Worm (Caenorhabditis elegans) whole organism, L4 larva: Measurements from ENCODE around the gene F07D3.3.

Experiments
- R02D3.7 ChIP-seq: fragments of 150-350 bp; sonication (generic microtip); optimal IDR thresholded peaks from 3 replicates; lab custom pipeline; 2014; ENCODE audit warnings: missing biosample characterization, missing genetic modification characterization
- Y105C5A.15 ChIP-seq: fragments of 200-800 bp; sonication (Bioruptor generic); IDR thresholded peaks from 2 replicates; pipeline ENCODE4 v1.3.6; 2022; ENCODE audit warnings: missing genetic modification characterization, missing compliant biosample characterization
- Y75B8A.6 ChIP-seq: fragments of 200-800 bp; sonication (Bioruptor generic); IDR thresholded peaks from 2 replicates; pipeline ENCODE4 v1.3.6; 2022; ENCODE audit warnings: missing genetic modification reagents, missing genetic modification characterization, missing compliant biosample characterization
- aha-1 ChIP-seq: fragments of 150-350 bp; peaks from one replicate; lab custom pipeline; 2014; ENCODE audit warnings: missing biosample characterization, missing genetic modification characterization
- ceh-20 ChIP-seq: fragments of 200-800 bp; sonication (Bioruptor generic); IDR thresholded peaks from 2 replicates; pipeline ENCODE4 v1.3.6; 2022; ENCODE audit warnings: missing genetic modification reagents, missing genetic modification characterization, missing compliant biosample characterization
- ceh-28 ChIP-seq: fragments of 150-350 bp; optimal IDR thresholded peaks from 2 replicates; lab custom pipeline; 2014; ENCODE audit warnings: missing biosample characterization, missing genetic modification reagents, missing genetic modification characterization
- ceh-32 ChIP-seq: sonication (generic microtip); optimal IDR thresholded peaks from 2 replicates; lab custom pipeline; 2016; ENCODE audit warnings: mild to moderate bottlenecking, missing genetic modification characterization, missing compliant biosample characterization; ENCODE audit not compliant: poor library complexity
- ceh-44 ChIP-seq: fragments of 200-800 bp; sonication (Bioruptor generic); IDR thresholded peaks from 2 replicates; pipeline ENCODE4 v1.3.6; 2022; ENCODE audit warnings: missing genetic modification reagents, missing genetic modification characterization, missing compliant biosample characterization
- ceh-62 ChIP-seq: sonication (generic microtip); optimal IDR thresholded peaks from 2 replicates; lab custom pipeline; 2017; ENCODE audit warnings: missing biosample characterization, missing genetic modification characterization
- cey-2 ChIP-seq: sonication (generic microtip); optimal IDR thresholded peaks from 3 replicates; lab custom pipeline; 2017; ENCODE audit warnings: missing genetic modification characterization, mild to moderate bottlenecking, missing compliant biosample characterization, antibody characterized with exemption, borderline replicate concordance; ENCODE audit not compliant: insufficient read depth
- ctbp-1 ChIP-seq: fragments of 200-800 bp; sonication (Bioruptor generic); IDR thresholded peaks from 2 replicates; pipeline ENCODE4 v1.3.6; 2022; ENCODE audit warnings: missing genetic modification reagents, missing genetic modification characterization, missing compliant biosample characterization
- daf-16 ChIP-seq, 3 experiments: sonication (generic microtip); optimal IDR thresholded peaks; 2 replicates each; lab custom pipeline; 2016 to 2017; ENCODE audit warnings: missing genetic modification characterization in 3 of 3, missing genetic modification reagents in 3 of 3, mild to moderate bottlenecking in 2 of 3, missing compliant biosample characterization in 2 of 3, missing biosample characterization in 1 of 3, moderate library complexity in 1 of 3
- daf-8 ChIP-seq: fragments of 200-800 bp; sonication (Bioruptor generic); IDR thresholded peaks from 2 replicates; pipeline ENCODE4 v1.3.6; 2022; ENCODE audit warnings: missing genetic modification characterization, missing compliant biosample characterization
- dmd-8 ChIP-seq: fragments of 200-800 bp; sonication (Bioruptor generic); IDR thresholded peaks from 2 replicates; pipeline ENCODE4 v1.3.6; 2022; ENCODE audit warnings: missing genetic modification characterization, missing compliant biosample characterization
- dpl-1 ChIP-seq: fragments of 150-350 bp; optimal IDR thresholded peaks from 2 replicates; lab custom pipeline; 2014; ENCODE audit warnings: missing biosample characterization, missing genetic modification reagents, missing genetic modification characterization
- egl-27 ChIP-seq: sonication (generic microtip); optimal IDR thresholded peaks from 3 replicates; lab custom pipeline; 2017; ENCODE audit warnings: missing biosample characterization, missing genetic modification reagents, missing genetic modification characterization
- fkh-10 ChIP-seq: fragments of 150-350 bp; optimal IDR thresholded peaks from 2 replicates; lab custom pipeline; 2014; ENCODE audit warnings: missing biosample characterization, missing genetic modification reagents, missing genetic modification characterization
- gei-8 ChIP-seq: fragments of 200-800 bp; sonication (Bioruptor generic); optimal IDR thresholded peaks from 2 replicates; lab custom pipeline; 2018; ENCODE audit warnings: mild to moderate bottlenecking, missing genetic modification characterization, missing compliant biosample characterization
- hlh-11 ChIP-seq: fragments of 200-800 bp; sonication (Bioruptor generic); optimal IDR thresholded peaks from 2 replicates; lab custom pipeline; 2018; ENCODE audit warnings: mild to moderate bottlenecking, missing genetic modification characterization, missing compliant biosample characterization
- hlh-30 ChIP-seq: sonication (generic microtip); optimal IDR thresholded peaks from 2 replicates; lab custom pipeline; 2017; ENCODE audit warnings: antibody characterized with exemption, mild to moderate bottlenecking, missing genetic modification characterization, missing compliant biosample characterization; ENCODE audit not compliant: insufficient read depth
- lin-13 ChIP-seq: fragments of 150-350 bp; optimal IDR thresholded peaks from 2 replicates; lab custom pipeline; 2014; ENCODE audit warnings: missing biosample characterization, missing genetic modification reagents, missing genetic modification characterization
- lin-29 ChIP-seq: fragments of 200-800 bp; sonication (Bioruptor generic); IDR thresholded peaks from 2 replicates; pipeline ENCODE4 v1.3.6; 2022; ENCODE audit warnings: missing genetic modification reagents, missing genetic modification characterization, missing compliant biosample characterization
- madf-9 ChIP-seq: fragments of 200-800 bp; sonication (Bioruptor generic); conservative IDR thresholded peaks from 2 replicates; pipeline ENCODE4 v1.3.6; 2022; ENCODE audit warnings: missing genetic modification reagents, missing genetic modification characterization, missing compliant biosample characterization
- mes-2 ChIP-seq: sonication (generic microtip); optimal IDR thresholded peaks from 2 replicates; lab custom pipeline; 2016; ENCODE audit warnings: missing genotype, mild to moderate bottlenecking, missing genetic modification characterization, missing compliant biosample characterization; ENCODE audit not compliant: poor library complexity, severe bottlenecking
- nhr-76 ChIP-seq: fragments of 150-350 bp; optimal IDR thresholded peaks from 2 replicates; lab custom pipeline; 2014; ENCODE audit warnings: missing biosample characterization, missing genetic modification characterization
- nhr-77 ChIP-seq: fragments of 150-350 bp; optimal IDR thresholded peaks from 2 replicates; lab custom pipeline; 2014; ENCODE audit warnings: missing biosample characterization, missing genetic modification characterization
- pqm-1 ChIP-seq: sonication (generic microtip); optimal IDR thresholded peaks from 2 replicates; lab custom pipeline; 2017; ENCODE audit warnings: missing biosample characterization, missing genetic modification characterization
- saeg-2 ChIP-seq: fragments of 200-800 bp; sonication (Bioruptor generic); IDR thresholded peaks from 2 replicates; pipeline ENCODE4 v1.3.6; 2022; ENCODE audit warnings: missing genetic modification reagents, missing genetic modification characterization, missing compliant biosample characterization
- set-16 ChIP-seq: fragments of 200-800 bp; sonication (Bioruptor generic); IDR thresholded peaks from 2 replicates; pipeline ENCODE4 v1.3.6; 2022; ENCODE audit warnings: missing genetic modification reagents, missing genetic modification characterization, missing compliant biosample characterization
- snpc-4 ChIP-seq: fragments of 150-350 bp; optimal IDR thresholded peaks from 2 replicates; lab custom pipeline; 2014; ENCODE audit warnings: missing biosample characterization, missing genetic modification characterization
- spr-1 ChIP-seq: sonication (generic microtip); optimal IDR thresholded peaks from 2 replicates; lab custom pipeline; 2016; ENCODE audit warnings: mild to moderate bottlenecking, missing genetic modification characterization, missing compliant biosample characterization
- spr-3 ChIP-seq: fragments of 200-800 bp; sonication (Bioruptor generic); optimal IDR thresholded peaks from 2 replicates; lab custom pipeline; 2018; ENCODE audit warnings: mild to moderate bottlenecking, missing genetic modification characterization, missing compliant biosample characterization
- tag-97 ChIP-seq: fragments of 200-800 bp; sonication (Bioruptor generic); IDR thresholded peaks from 2 replicates; pipeline ENCODE4 v1.3.6; 2022; ENCODE audit warnings: missing genetic modification characterization, missing compliant biosample characterization
- unc-39 ChIP-seq: sonication (generic microtip); optimal IDR thresholded peaks from 2 replicates; lab custom pipeline; 2017; ENCODE audit warnings: missing biosample characterization, missing genetic modification characterization
- unc-62 ChIP-seq, 3 experiments: fragments of 150-350 bp in 1 of 3; sonication (generic microtip); optimal IDR thresholded peaks in 2 of 3; peaks in 1 of 3; 1 replicate in 1 of 3; 2 replicates in 2 of 3; lab custom pipeline; 2014 to 2017; ENCODE audit warnings: missing biosample characterization in 3 of 3, missing genetic modification characterization in 3 of 3, missing genetic modification reagents in 3 of 3, missing genotype in 1 of 3
- vab-7 ChIP-seq: fragments of 200-800 bp; sonication (Bioruptor generic); IDR thresholded peaks from 2 replicates; pipeline ENCODE4 v1.3.6; 2022; ENCODE audit warnings: missing genetic modification reagents, missing genetic modification characterization, missing compliant biosample characterization
- zfp-2 ChIP-seq: sonication (generic microtip); optimal IDR thresholded peaks from 2 replicates; lab custom pipeline; 2016; ENCODE audit warnings: mild to moderate bottlenecking, missing genetic modification characterization, missing compliant biosample characterization
- zfp-3 ChIP-seq: fragments of 200-800 bp; sonication (Bioruptor generic); conservative IDR thresholded peaks from 2 replicates; pipeline ENCODE4 v1.3.6; 2022; ENCODE audit warnings: missing genetic modification reagents, missing genetic modification characterization, missing compliant biosample characterization
- ztf-11 ChIP-seq: fragments of 150-350 bp; optimal IDR thresholded peaks from 2 replicates; lab custom pipeline; 2014; ENCODE audit warnings: missing biosample characterization, missing genetic modification characterization

The F07D3.3 gene

DNA sequence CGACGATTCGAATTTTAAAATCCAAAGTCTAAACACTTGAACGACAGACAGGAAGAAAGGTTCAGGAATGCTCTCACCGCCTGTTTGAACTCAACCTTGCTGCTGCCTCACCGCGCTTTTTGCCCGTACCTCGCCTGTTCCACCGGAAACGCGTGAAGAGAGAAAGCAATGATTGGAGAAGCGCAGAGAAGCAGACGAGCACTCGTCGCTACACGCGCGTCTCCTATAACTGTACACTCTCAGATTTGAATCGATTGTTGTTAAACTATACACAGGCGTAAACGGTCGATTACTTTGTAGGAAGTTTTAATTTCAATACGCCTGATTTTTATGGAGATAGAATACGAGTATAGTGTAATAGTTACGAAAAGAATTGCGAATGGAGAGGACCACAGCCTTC lies 38.0 kb downstream of the F07D3.3 start (continued):
- TF ChIP-seq unc-62 (GFP tag; optimal IDR thresholded peaks at IDR 0.05 in 1 of 2; lab: Kevin White, UChicago) (no peak), unc-62 (tag; optimal IDR thresholded peaks at IDR 0.05; lab: Kevin White, UChicago) (no peak), ctbp-1 (no peak), snpc-4 (no peak), dpl-1 (no peak), ceh-62 (tag; lab: Kevin White, UChicago) (no peak), ceh-32 (tag; lab: Kevin White, UChicago) (no peak), ceh-28 (tag; lab: Kevin White, UChicago) (peak; percentile 55), R02D3.7 (tag; lab: Kevin White, UChicago) (no peak), vab-7 (GFP tag; lab: Robert Waterston, UW) (no peak), nhr-76 (tag; lab: Kevin White, UChicago) (no peak), spr-3 (GFP tag; lab: Kevin White, UChicago) (no peak), nhr-77 (tag; lab: Kevin White, UChicago) (no peak), ztf-11 (tag; lab: Kevin White, UChicago) (no peak), Y75B8A.6 (GFP tag; lab: Robert Waterston, UW) (no peak), hlh-30 (tag; lab: Kevin White, UChicago) (peak; percentile 59), ceh-20 (GFP tag; lab: Robert Waterston, UW) (no peak), unc-39 (tag; lab: Kevin White, UChicago) (no peak), ceh-44 (GFP tag; lab: Robert Waterston, UW) (no peak), spr-1 (tag; lab: Kevin White, UChicago) (no peak)

DNA sequence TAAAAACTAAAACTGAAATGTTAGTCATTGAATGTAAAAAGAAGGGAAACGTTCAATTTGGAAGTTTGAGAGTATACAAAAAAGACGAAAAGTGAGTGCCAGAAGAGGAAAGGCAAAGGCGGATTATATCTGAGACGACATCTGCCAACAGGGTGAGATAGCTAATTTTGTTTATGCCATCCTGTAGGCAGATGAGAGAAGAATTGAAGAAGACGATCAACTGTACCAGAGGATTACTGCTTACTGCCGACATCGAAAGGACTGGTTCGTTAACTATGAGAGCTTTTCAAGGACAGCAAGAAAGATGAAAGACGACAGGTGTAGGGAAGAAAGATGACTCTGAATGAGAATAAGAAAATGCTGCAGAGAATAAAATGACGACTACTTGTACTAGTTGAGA lies 39.0 kb downstream of the F07D3.3 start:
- TF ChIP-seq Y105C5A.15 (GFP tag; lab: Robert Waterston, UW), result no peak
- no peak for TF ChIP-seq lin-29
- no peak for TF ChIP-seq zfp-2 (tag; lab: Kevin White, UChicago)
- TF ChIP-seq saeg-2 (GFP tag; lab: Robert Waterston, UW), result no peak

DNA sequence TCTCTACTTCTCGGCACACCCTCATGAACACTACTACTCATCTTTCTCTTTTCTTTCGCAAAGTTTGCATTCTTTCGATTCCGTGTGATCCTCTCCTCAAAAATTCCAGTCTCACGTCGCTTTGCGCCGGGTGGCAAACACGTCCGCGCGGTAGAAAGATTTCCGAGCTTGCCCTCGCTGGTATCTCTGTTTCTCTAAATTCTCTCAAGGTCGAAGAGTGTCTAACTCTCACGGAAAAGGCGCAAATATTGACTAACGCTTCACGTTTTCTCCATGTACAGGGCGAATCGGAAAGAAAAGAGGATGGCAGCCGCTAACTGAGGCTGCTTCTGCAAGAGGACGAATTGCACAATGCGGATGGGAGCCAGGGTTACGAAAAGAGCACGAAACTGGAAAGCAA lies 39.8 kb downstream of the F07D3.3 start:
- peak; percentile 44; the same call in 1 of the 2 replicates for TF ChIP-seq madf-9 (GFP tag; lab: Robert Waterston, UW)
- TF ChIP-seq set-16 (GFP tag; lab: Robert Waterston, UW), result peak; percentile 25; the same call in 1 of the 2 replicates
- TF ChIP-seq lin-13 (GFP tag; lab: Kevin White, UChicago), result no peak
- no peak for TF ChIP-seq daf-16 (GFP tag; optimal IDR thresholded peaks at IDR 0.05; lab: Kevin White, UChicago)
- no peak for TF ChIP-seq daf-16 (tag; optimal IDR thresholded peaks at IDR 0.05; lab: Kevin White, UChicago)
- peak; percentile 12 for TF ChIP-seq mes-2 (tag; lab: Kevin White, UChicago)
- TF ChIP-seq pqm-1 (tag; lab: Kevin White, UChicago), result no peak
- TF ChIP-seq aha-1 (tag; lab: Kevin White, UChicago), result peak; percentile 81
- TF ChIP-seq, all 104 proteins: peak for 4

DNA sequence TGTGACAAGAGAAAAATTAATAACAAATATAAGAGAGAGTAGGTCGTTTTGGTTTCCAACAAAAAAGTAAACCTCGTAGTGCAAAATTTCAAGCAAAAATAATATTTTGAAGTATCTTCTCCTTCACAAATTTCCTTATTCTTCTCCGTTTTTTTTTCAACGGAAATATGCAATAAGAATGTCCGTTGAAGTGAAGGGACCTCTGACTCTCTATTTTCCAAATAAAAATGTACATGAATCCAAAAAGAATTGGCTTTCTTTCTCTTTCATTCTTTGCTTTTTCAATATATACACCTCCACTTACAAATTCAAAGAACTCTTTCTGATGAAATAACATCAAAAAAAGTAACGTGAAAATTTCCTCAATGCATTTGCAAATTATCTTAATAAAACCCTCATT lies 45.9 kb downstream of the F07D3.3 start, which contains the start of gene F36D4.1:
TSS of gene F36D4.1 (plus strand) at position 301 of the 400 bp plus-strand sequence.
- TF ChIP-seq dmd-8 (GFP tag; lab: Robert Waterston, UW) (no peak), mes-2 (tag; lab: Kevin White, UChicago) (no peak), hlh-11 (tag; lab: Kevin White, UChicago) (no peak), fkh-10 (GFP tag; lab: Kevin White, UChicago) (no peak), tag-97 (GFP tag; lab: Robert Waterston, UW) (no peak), nhr-77 (tag; lab: Kevin White, UChicago) (no peak), ceh-62 (tag; lab: Kevin White, UChicago) (no peak), unc-62 (GFP tag; optimal IDR thresholded peaks at IDR 0.05 in 1 of 2; lab: Kevin White, UChicago) (no peak), unc-62 (tag; optimal IDR thresholded peaks at IDR 0.05; lab: Kevin White, UChicago) (no peak), ceh-32 (tag; lab: Kevin White, UChicago) (no peak), zfp-3 (GFP tag; lab: Robert Waterston, UW) (no peak), spr-3 (GFP tag; lab: Kevin White, UChicago) (no peak), daf-8 (GFP tag; lab: Robert Waterston, UW) (no peak), spr-1 (tag; lab: Kevin White, UChicago) (no peak), ceh-28 (tag; lab: Kevin White, UChicago) (no peak), cey-2 (tag; lab: Kevin White, UChicago) (no peak), egl-27 (tag; lab: Kevin White, UChicago) (no peak), snpc-4 (no peak), gei-8 (GFP tag; lab: Kevin White, UChicago) (no peak)
